Fruit fly (Drosophila melanogaster) whole organism, pupa: ENCODE results near the gene Sirt4.

Experiments
- CG14655 ChIP-seq: fragments of 200-800 bp; sonication (Bioruptor generic); optimal IDR thresholded peaks from 3 replicates; lab custom pipeline; 2017; ENCODE audit warnings: mild to moderate bottlenecking, missing biosample characterization, missing genetic modification reagents, missing genetic modification characterization
- CG32121 ChIP-seq: fragments of 200-800 bp; sonication (Bioruptor generic); IDR thresholded peaks from 2 replicates; pipeline ENCODE4 v1.3.6; 2022; ENCODE audit warnings: missing biosample characterization, missing genetic modification characterization
- CG8159 ChIP-seq: fragments of 200-800 bp; sonication (Bioruptor generic); optimal IDR thresholded peaks from 3 replicates; lab custom pipeline; 2018; ENCODE audit warnings: missing biosample characterization, mild to moderate bottlenecking, missing genetic modification characterization, moderate library complexity
- CG9948 ChIP-seq: fragments of 200-800 bp; sonication (Bioruptor generic); optimal IDR thresholded peaks from 2 replicates; lab custom pipeline; 2018; ENCODE audit warnings: missing biosample characterization, mild to moderate bottlenecking, missing genetic modification characterization, moderate library complexity
- EcR ChIP-seq: fragments of 200-800 bp; sonication (Bioruptor generic); optimal IDR thresholded peaks from 3 replicates; lab custom pipeline; 2019; ENCODE audit warnings: missing biosample characterization, missing genetic modification characterization, mild to moderate bottlenecking, moderate library complexity, missing genetic modification reagents
- Ets98B ChIP-seq: fragments of 200-800 bp; sonication (Bioruptor generic); IDR thresholded peaks from 2 replicates; pipeline ENCODE4 v1.3.6; 2022; ENCODE audit warnings: missing biosample characterization, missing genetic modification characterization
- Snoo ChIP-seq: fragments of 200-800 bp; sonication (Bioruptor generic); optimal IDR thresholded peaks from 3 replicates; lab custom pipeline; 2017; ENCODE audit warnings: missing biosample characterization, mild to moderate bottlenecking, missing genetic modification characterization, inconsistent platforms
- rn ChIP-seq: fragments of 200-800 bp; sonication (Bioruptor generic); IDR thresholded peaks from 2 replicates; pipeline ENCODE4 v1.3.6; 2022; ENCODE audit warnings: missing biosample characterization, missing genetic modification characterization

DNA sequence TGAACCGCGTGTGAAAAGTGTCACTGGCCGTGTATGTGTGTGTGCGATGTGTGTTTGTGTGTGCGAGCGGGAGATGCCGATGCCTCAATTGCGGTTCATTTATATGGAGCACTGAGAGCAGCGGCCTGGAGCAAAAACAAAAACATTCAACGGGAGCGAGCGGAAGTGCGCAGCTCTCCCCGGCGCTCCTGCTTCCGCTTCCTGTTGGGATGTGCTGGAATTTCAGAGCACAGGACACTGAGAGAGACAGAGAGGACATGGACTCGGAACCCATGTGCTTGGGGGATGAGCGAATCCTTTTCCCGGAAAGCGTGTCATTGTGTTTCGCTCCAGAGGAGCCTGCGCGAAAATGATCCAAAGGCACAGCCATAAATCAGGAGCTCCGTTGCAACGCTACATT, 1.5 kb downstream of the Sirt4 start:
- peak; percentile 15 for TF ChIP-seq EcR (GFP tag; lab: Kevin White, UChicago)
- no peak for TF ChIP-seq Snoo (tag; lab: Kevin White, UChicago)
- TF ChIP-seq CG14655, result no peak
- no peak for TF ChIP-seq CG32121
- TF ChIP-seq CG9948 (tag; lab: Kevin White, UChicago), result no peak
- TF ChIP-seq Ets98B, result no peak
- TF ChIP-seq CG8159 (tag; lab: Kevin White, UChicago), result no peak
- no peak for TF ChIP-seq rn (GFP tag; lab: Robert Waterston, UW)
